Worm (Caenorhabditis elegans): ENCODE measurements around the gene C02G6.2.

The C02G6.2 gene

DNA sequence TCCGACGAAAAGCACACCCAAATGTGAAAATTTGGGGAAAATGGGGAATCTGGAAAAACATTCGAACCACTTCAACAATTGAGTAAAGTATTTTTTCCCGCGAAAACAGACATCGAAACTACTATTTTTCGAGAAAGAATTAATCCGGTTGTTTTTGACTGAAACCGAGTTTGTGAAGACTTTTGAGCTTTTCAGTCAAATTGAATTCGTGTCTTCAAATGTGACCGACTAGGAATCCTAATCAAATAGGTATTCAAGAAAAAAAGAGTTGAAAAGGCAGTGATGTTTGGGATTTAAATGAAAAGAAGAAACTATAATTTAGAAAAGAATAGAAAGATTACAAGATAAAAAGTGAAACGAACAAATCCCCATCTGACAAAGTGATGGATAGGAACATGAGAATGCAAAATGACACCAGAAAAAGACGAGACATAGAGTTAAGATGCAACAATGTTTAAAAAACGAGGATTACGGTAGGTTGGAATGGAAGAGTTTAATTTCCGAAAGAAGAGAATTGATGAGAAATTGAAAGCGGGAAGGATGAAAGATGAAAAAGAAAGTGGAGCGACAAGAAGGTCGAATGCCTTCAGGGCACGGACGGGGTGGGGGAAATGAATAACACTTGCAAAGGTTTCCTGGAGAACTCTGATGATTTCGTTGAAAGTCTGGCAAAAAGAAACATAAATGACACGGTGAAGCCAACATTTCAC is 9.2 kb upstream of the C02G6.2 start, which contains the start of gene F26F12.8:
Gene F26F12.8, minus strand, starts transcription at position 51 of the 710 bp plus-strand sequence.
- TF ChIP-seq snpc-4 (tag; optimal IDR thresholded peaks at IDR 0.05) (no peak), unc-55 (GFP tag; optimal IDR thresholded peaks at IDR 0.05) (peak; percentile 77)

DNA sequence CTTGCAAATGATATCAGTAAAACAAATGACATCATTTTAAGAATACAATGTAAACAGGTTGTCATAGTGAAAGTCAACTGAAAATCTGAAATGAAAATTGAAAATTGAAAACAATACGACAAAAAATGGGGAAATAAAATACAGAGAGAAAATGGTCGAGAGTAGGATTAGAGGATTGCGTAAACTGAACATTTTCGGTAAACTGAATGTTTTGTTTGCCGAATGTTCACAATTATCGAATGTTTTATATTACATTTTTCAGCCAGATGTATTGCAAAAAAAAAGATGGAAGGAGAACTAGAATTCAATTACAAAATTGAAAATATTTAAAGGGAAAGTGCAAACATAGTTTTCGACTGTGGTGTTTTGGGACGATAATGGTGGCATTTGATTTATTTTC is 6.8 kb upstream of the C02G6.2 start, which contains the start of gene F26F12.5:
Gene F26F12.5, minus strand, starts transcription at position 101 of the 400 bp plus-strand sequence.
- TF ChIP-seq lsy-2 (tag; optimal IDR thresholded peaks at IDR 0.05) (no peak), ztf-11 (tag; optimal IDR thresholded peaks at IDR 0.05) (no peak), elt-3 (tag; optimal IDR thresholded peaks at IDR 0.05) (no peak), R02D3.7 (tag; optimal IDR thresholded peaks at IDR 0.05) (no peak)

DNA sequence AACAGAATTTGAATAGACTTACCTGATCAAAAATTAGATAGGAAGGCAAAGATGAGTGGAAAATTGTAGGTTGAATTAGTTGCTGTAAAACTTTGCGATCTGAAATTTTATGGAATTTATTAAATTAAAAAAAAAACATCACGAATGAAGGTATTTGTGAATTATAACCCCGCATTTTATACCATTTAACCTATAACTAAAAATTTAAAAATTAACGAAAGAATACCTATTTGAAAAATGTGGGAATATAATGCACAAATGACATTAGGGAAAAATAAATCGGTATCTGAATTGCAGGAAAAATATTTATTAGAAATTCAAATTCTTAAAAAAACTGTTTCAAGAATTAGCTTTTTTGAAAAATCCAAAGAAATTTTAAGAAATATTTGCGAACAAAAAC is 2.6 kb upstream of the C02G6.2 start, which contains the start of gene F26F12.4:
Gene F26F12.4, minus strand, starts transcription at position 101 of the 400 bp plus-strand sequence.
- TF ChIP-seq nhr-21 (tag; optimal IDR thresholded peaks at IDR 0.05) (no peak), gmeb-1 (tag; optimal IDR thresholded peaks at IDR 0.05) (no peak), nhr-129 (tag; optimal IDR thresholded peaks at IDR 0.05) (no peak), mbf-1 (tag; optimal IDR thresholded peaks at IDR 0.05) (no peak), unc-55 (GFP tag; optimal IDR thresholded peaks at IDR 0.05) (no peak), Y55F3AM.14 (GFP tag; optimal IDR thresholded peaks at IDR 0.05) (no peak), nhr-10 (tag; optimal IDR thresholded peaks at IDR 0.05) (no peak), nhr-77 (tag; optimal IDR thresholded peaks at IDR 0.05) (no peak), unc-62 (GFP tag; optimal IDR thresholded peaks at IDR 0.05) (no peak), ama-1 (optimal IDR thresholded peaks at IDR 0.05) (no peak), nhr-12 (tag; optimal IDR thresholded peaks at IDR 0.05) (no peak), elt-1 (tag; optimal IDR thresholded peaks at IDR 0.05) (no peak)

DNA sequence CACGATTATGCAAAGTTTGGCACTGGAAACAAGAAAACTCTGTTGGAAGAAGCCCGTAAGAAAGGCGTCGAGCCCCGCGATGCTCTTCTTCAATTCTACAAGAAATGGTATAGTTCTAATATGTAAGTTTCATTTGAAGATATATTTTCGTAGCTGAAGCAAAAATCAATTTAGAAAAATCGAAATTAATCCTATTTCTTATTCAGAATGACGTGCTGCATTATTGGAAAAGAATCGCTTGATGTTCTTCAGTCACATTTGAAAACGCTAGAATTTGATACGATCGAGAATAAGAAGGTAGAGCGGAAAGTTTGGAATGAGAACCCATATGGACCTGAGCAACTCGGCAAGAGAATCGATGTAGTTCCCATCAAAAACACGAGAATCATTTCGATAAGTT is 5.1 kb downstream of the C02G6.2 start:
- no peak for TF ChIP-seq elt-3 (tag; optimal IDR thresholded peaks at IDR 0.05)
- TF ChIP-seq lin-13 (GFP tag; optimal IDR thresholded peaks at IDR 0.05) = no peak
- no peak for TF ChIP-seq lsy-2 (tag; optimal IDR thresholded peaks at IDR 0.05)
- TF ChIP-seq lin-11 (tag; optimal IDR thresholded peaks at IDR 0.05) = no peak
- TF ChIP-seq sma-9 (GFP tag; optimal IDR thresholded peaks at IDR 0.05) = no peak
- no peak for TF ChIP-seq sma-9 (tag; optimal IDR thresholded peaks at IDR 0.05)
- TF ChIP-seq gmeb-1 (tag; optimal IDR thresholded peaks at IDR 0.05) = no peak
- no peak for TF ChIP-seq dmd-4 (tag; optimal IDR thresholded peaks at IDR 0.05)
- TF ChIP-seq nhr-10 (tag; optimal IDR thresholded peaks at IDR 0.05) = no peak
- no peak for TF ChIP-seq nhr-21 (tag; optimal IDR thresholded peaks at IDR 0.05)
- TF ChIP-seq fos-1 (tag; optimal IDR thresholded peaks at IDR 0.05) = no peak
- no peak for TF ChIP-seq nhr-12 (tag; optimal IDR thresholded peaks at IDR 0.05)
- no peak for TF ChIP-seq ztf-1 (GFP tag; conservative IDR thresholded peaks at IDR 0.05)
- TF ChIP-seq unc-55 (GFP tag; optimal IDR thresholded peaks at IDR 0.05) = no peak
- no peak for TF ChIP-seq nhr-237 (tag; optimal IDR thresholded peaks at IDR 0.05)
- TF ChIP-seq ama-1 (optimal IDR thresholded peaks at IDR 0.05) = no peak
- TF ChIP-seq mdl-1 (tag; optimal IDR thresholded peaks at IDR 0.05) = no peak
- TF ChIP-seq sem-4 (tag; optimal IDR thresholded peaks at IDR 0.05) = no peak
- no peak for TF ChIP-seq aly-2 (tag; optimal IDR thresholded peaks at IDR 0.05)

DNA sequence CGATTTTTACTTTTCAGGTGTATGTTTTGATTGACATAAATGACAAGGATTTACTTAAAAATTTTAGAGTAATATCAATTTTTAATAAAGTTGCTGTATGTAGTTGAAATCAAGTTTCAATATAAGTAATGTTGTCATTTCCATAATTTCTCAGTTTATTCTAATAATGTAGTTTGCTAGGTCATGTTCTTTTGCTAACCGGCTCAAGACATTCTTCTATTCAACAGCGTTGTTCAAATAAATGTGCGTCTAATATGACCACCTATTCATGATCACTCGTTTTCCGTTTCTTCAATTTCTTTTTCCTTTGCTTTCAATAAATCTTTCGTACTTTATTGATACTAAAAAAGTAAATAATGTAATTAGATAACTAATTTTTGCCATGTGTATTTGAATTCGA is 8.2 kb downstream of the C02G6.2 start, which contains the start of gene C02G6.3:
Gene C02G6.3, plus strand, starts transcription at position 301 of the 400 bp plus-strand sequence.
- no peak for TF ChIP-seq ztf-11 (tag; optimal IDR thresholded peaks at IDR 0.05)
- no peak for TF ChIP-seq ama-1 (optimal IDR thresholded peaks at IDR 0.05)
- no peak for TF ChIP-seq C34F6.9 (tag; optimal IDR thresholded peaks at IDR 0.05)
- no peak for TF ChIP-seq nhr-237 (tag; optimal IDR thresholded peaks at IDR 0.05)
- TF ChIP-seq lin-13 (GFP tag; optimal IDR thresholded peaks at IDR 0.05) = no peak
- TF ChIP-seq sem-4 (tag; optimal IDR thresholded peaks at IDR 0.05) = no peak
- TF ChIP-seq sma-3 (GFP tag; optimal IDR thresholded peaks at IDR 0.05) = no peak
- no peak for TF ChIP-seq nhr-11 (tag; optimal IDR thresholded peaks at IDR 0.05)
- TF ChIP-seq nhr-77 (tag; optimal IDR thresholded peaks at IDR 0.05) = no peak
- no peak for TF ChIP-seq lsy-2 (tag; optimal IDR thresholded peaks at IDR 0.05)
- no peak for TF ChIP-seq unc-39 (tag; optimal IDR thresholded peaks at IDR 0.05)
- TF ChIP-seq blmp-1 (tag; optimal IDR thresholded peaks at IDR 0.05; ENCODE audit: insufficient read depth) = no peak
- TF ChIP-seq mbf-1 (tag; optimal IDR thresholded peaks at IDR 0.05) = no peak

Data from whole organism, L2 larva.